Worm (Caenorhabditis elegans) whole organism, midembryonic: ENCODE data around the gene fbxa-7.

Source experiments
- T22C8.4 ChIP-seq: fragments of 200-800 bp; sonication (Bioruptor generic); IDR thresholded peaks from 2 replicates; pipeline ENCODE4 v1.3.6; 2022; ENCODE audit warnings: missing genetic modification characterization, missing compliant biosample characterization
- klf-2 ChIP-seq: fragments of 200-800 bp; sonication (Bioruptor generic); conservative IDR thresholded peaks from 2 replicates; pipeline ENCODE4 v1.3.6; 2022; ENCODE audit warnings: missing genetic modification reagents, missing genetic modification characterization, missing compliant biosample characterization
- med-1 ChIP-seq: sonication (generic microtip); optimal IDR thresholded peaks from 2 replicates; lab custom pipeline; 2017; ENCODE audit warnings: missing genetic modification characterization, mild to moderate bottlenecking, missing compliant biosample characterization, antibody characterized with exemption, missing genetic modification reagents; ENCODE audit not compliant: insufficient read depth
- ref-1 ChIP-seq: fragments of 200-800 bp; sonication (Bioruptor generic); conservative IDR thresholded peaks from 2 replicates; pipeline ENCODE4 v1.3.6; 2022; ENCODE audit warnings: missing genetic modification reagents, missing genetic modification characterization, missing compliant biosample characterization
- ztf-29 ChIP-seq: fragments of 200-800 bp; sonication (Bioruptor generic); IDR thresholded peaks from 2 replicates; pipeline ENCODE4 v1.3.6; 2022; ENCODE audit warnings: missing genetic modification reagents, missing genetic modification characterization, missing compliant biosample characterization

DNA sequence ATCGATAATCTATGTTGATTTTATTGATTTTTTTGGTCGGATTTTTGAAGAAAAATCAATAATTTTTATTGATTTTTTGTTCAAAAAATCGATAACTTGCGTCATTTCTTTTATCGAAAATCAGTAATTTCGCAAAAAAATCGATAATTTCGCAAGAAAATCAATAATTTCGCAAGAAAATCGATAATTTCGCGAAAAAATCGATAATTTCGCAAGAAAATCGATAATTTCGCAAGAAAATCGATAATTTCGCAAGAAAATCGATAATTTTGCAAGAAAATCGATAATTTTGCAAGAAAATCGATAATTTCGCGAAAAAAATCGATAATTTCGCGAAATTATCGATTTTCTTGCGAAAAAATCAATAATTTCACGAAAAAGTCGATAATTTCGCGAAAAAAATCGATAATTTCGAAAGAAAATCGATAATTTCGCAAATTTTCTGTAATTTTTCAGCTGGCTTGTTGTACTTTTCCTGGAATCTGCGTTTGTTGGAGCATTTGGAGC lies 32.1 kb upstream of the fbxa-7 start:
- TF ChIP-seq ref-1, result no peak
- TF ChIP-seq med-1 (GFP tag; lab: Kevin White, UChicago), result no peak
- peak; percentile 97 for TF ChIP-seq T22C8.4 (GFP tag; lab: Robert Waterston, UW)
- TF ChIP-seq klf-2 (GFP tag; lab: Robert Waterston, UW), result no peak
- TF ChIP-seq ztf-29 (GFP tag; lab: Robert Waterston, UW), result no peak
